Worm (Caenorhabditis elegans) whole organism, mixed stage, embryonic: Measurements from ENCODE around the gene lin-25.

ENCODE experiments used
- M03D4.4 ChIP-seq: sonication (generic microtip); optimal IDR thresholded peaks from 2 replicates; lab custom pipeline; 2017; ENCODE audit warnings: mild to moderate bottlenecking, missing genetic modification characterization, missing compliant biosample characterization
- bed-3 ChIP-seq: fragments of 200-800 bp; sonication (Bioruptor generic); optimal IDR thresholded peaks from 3 replicates; lab custom pipeline; 2018; ENCODE audit warnings: mild to moderate bottlenecking, missing genetic modification characterization, moderate library complexity, missing compliant biosample characterization
- blmp-1 ChIP-seq: fragments of 150-350 bp; optimal IDR thresholded peaks from 2 replicates; lab custom pipeline; 2014; ENCODE audit warnings: missing biosample characterization, missing genetic modification characterization
- ceh-39 ChIP-seq: fragments of 150-350 bp; optimal IDR thresholded peaks from 2 replicates; lab custom pipeline; 2014; ENCODE audit warnings: missing biosample characterization, missing genetic modification characterization
- ceh-43 ChIP-seq: fragments of 200-800 bp; sonication (Bioruptor generic); optimal IDR thresholded peaks from 2 replicates; lab custom pipeline; 2018; ENCODE audit warnings: mild to moderate bottlenecking, missing genetic modification characterization, moderate library complexity, missing compliant biosample characterization
- ces-1 ChIP-seq: fragments of 150-350 bp; optimal IDR thresholded peaks from 2 replicates; lab custom pipeline; 2014; ENCODE audit warnings: missing biosample characterization, missing genetic modification reagents, missing genetic modification characterization
- cnd-1 ChIP-seq: fragments of 200-800 bp; sonication (Bioruptor generic); optimal IDR thresholded peaks from 2 replicates; lab custom pipeline; 2018; ENCODE audit warnings: mild to moderate bottlenecking, missing genetic modification characterization, missing compliant biosample characterization
- drap-1 ChIP-seq: fragments of 200-800 bp; sonication (Bioruptor generic); optimal IDR thresholded peaks from 3 replicates; lab custom pipeline; 2018; ENCODE audit warnings: mild to moderate bottlenecking, missing genetic modification characterization, missing compliant biosample characterization
- elt-3 ChIP-seq: fragments of 150-350 bp; optimal IDR thresholded peaks from 2 replicates; lab custom pipeline; 2014; ENCODE audit warnings: missing biosample characterization, missing genetic modification characterization
- ham-2 ChIP-seq: fragments of 200-800 bp; sonication (Bioruptor generic); optimal IDR thresholded peaks from 2 replicates; lab custom pipeline; 2018; ENCODE audit warnings: mild to moderate bottlenecking, missing genetic modification characterization, missing compliant biosample characterization
- hlh-1 ChIP-seq: fragments of 150-350 bp; optimal IDR thresholded peaks from 2 replicates; lab custom pipeline; 2014; ENCODE audit warnings: missing biosample characterization, missing genetic modification reagents, missing genetic modification characterization
- lin-13 ChIP-seq: fragments of 150-350 bp; optimal IDR thresholded peaks from 2 replicates; lab custom pipeline; 2014; ENCODE audit warnings: missing biosample characterization, missing genetic modification characterization
- lin-32 ChIP-seq: fragments of 200-800 bp; sonication (Bioruptor generic); optimal IDR thresholded peaks from 2 replicates; lab custom pipeline; 2018; ENCODE audit warnings: mild to moderate bottlenecking, missing genetic modification characterization, missing compliant biosample characterization
- lsy-2 ChIP-seq: fragments of 150-350 bp; optimal IDR thresholded peaks from 2 replicates; lab custom pipeline; 2014; ENCODE audit warnings: missing biosample characterization, missing genetic modification characterization
- mab-5 ChIP-seq: fragments of 150-350 bp; optimal IDR thresholded peaks from 2 replicates; lab custom pipeline; 2014; ENCODE audit warnings: missing biosample characterization, missing genetic modification characterization
- mep-1 ChIP-seq: fragments of 150-350 bp; optimal IDR thresholded peaks from 2 replicates; lab custom pipeline; 2017; ENCODE audit warnings: missing biosample characterization, missing genetic modification reagents, missing genetic modification characterization, inconsistent platforms
- mls-2 ChIP-seq: sonication (generic microtip); optimal IDR thresholded peaks from 2 replicates; lab custom pipeline; 2016; ENCODE audit warnings: mild to moderate bottlenecking, missing genetic modification characterization, moderate library complexity, missing compliant biosample characterization
- nhr-12 ChIP-seq: fragments of 150-350 bp; optimal IDR thresholded peaks from 2 replicates; lab custom pipeline; 2014; ENCODE audit warnings: missing biosample characterization, missing genetic modification characterization
- nhr-2 ChIP-seq: fragments of 150-350 bp; optimal IDR thresholded peaks from 2 replicates; lab custom pipeline; 2014; ENCODE audit warnings: missing biosample characterization, missing genetic modification characterization
- nhr-237 ChIP-seq: fragments of 150-350 bp; optimal IDR thresholded peaks from 2 replicates; lab custom pipeline; 2014; ENCODE audit warnings: missing biosample characterization, missing genetic modification characterization
- nhr-28 ChIP-seq: fragments of 150-350 bp; optimal IDR thresholded peaks from 2 replicates; lab custom pipeline; 2014; ENCODE audit warnings: missing biosample characterization, missing genetic modification characterization
- nhr-76 ChIP-seq: sonication (generic microtip); optimal IDR thresholded peaks from 2 replicates; lab custom pipeline; 2017; ENCODE audit warnings: missing biosample characterization, missing genetic modification characterization
- pha-4 ChIP-seq: fragments of 150-350 bp; optimal IDR thresholded peaks from 2 replicates; lab custom pipeline; 2018; ENCODE audit warnings: missing biosample characterization, missing genetic modification reagents, missing genetic modification characterization
- sem-2 ChIP-seq: fragments of 200-800 bp; sonication (Bioruptor generic); optimal IDR thresholded peaks from 2 replicates; lab custom pipeline; 2018; ENCODE audit warnings: mild to moderate bottlenecking, missing genetic modification characterization, missing compliant biosample characterization
- sptf-1 ChIP-seq: sonication (generic microtip); optimal IDR thresholded peaks from 2 replicates; lab custom pipeline; 2017; ENCODE audit warnings: mild to moderate bottlenecking, missing genetic modification characterization, moderate library complexity, missing compliant biosample characterization
- tbx-8 ChIP-seq: fragments of 200-800 bp; sonication (Bioruptor generic); optimal IDR thresholded peaks from 2 replicates; lab custom pipeline; 2018; ENCODE audit warnings: mild to moderate bottlenecking, missing genetic modification characterization, moderate library complexity, missing compliant biosample characterization
- unc-120 ChIP-seq: sonication (generic microtip); optimal IDR thresholded peaks from 2 replicates; lab custom pipeline; 2017; ENCODE audit warnings: missing genetic modification characterization, missing compliant biosample characterization; ENCODE audit not compliant: poor library complexity, severe bottlenecking
- unc-39 ChIP-seq: fragments of 150-350 bp; optimal IDR thresholded peaks from 2 replicates; lab custom pipeline; 2014; ENCODE audit warnings: missing biosample characterization, missing genetic modification characterization
- unc-62 ChIP-seq: fragments of 150-350 bp; optimal IDR thresholded peaks from 2 replicates; lab custom pipeline; 2014; ENCODE audit warnings: missing biosample characterization, missing genetic modification reagents, missing genetic modification characterization
- zip-8 ChIP-seq: fragments of 150-350 bp; optimal IDR thresholded peaks from 2 replicates; lab custom pipeline; 2014; ENCODE audit warnings: missing biosample characterization, missing genetic modification characterization
- ztf-11 ChIP-seq: fragments of 150-350 bp; optimal IDR thresholded peaks from 2 replicates; lab custom pipeline; 2014; ENCODE audit warnings: missing biosample characterization, missing genetic modification characterization

The lin-25 gene

ce11 chrV:12649636-12650035 lies at the start of gene lin-25:
lin-25 (plus strand) TSS chrV:12649925.
- TF ChIP-seq ztf-11 (tag; lab: Kevin White, UChicago) (no peak), unc-62 (GFP tag; lab: Kevin White, UChicago) (no peak), hlh-1 (tag; lab: Kevin White, UChicago) (peak; percentile 11), lsy-2 (tag; lab: Kevin White, UChicago) (peak; percentile 1), tbx-8 (GFP tag; lab: Kevin White, UChicago) (no peak), M03D4.4 (no peak), unc-39 (tag; lab: Kevin White, UChicago) (no peak), nhr-12 (tag; lab: Kevin White, UChicago) (no peak), zip-8 (no peak), mls-2 (tag; lab: Kevin White, UChicago) (no peak), nhr-237 (tag; lab: Kevin White, UChicago) (no peak), unc-120 (tag; lab: Kevin White, UChicago) (no peak), sptf-1 (tag; lab: Kevin White, UChicago) (no peak), sem-2 (GFP tag; lab: Kevin White, UChicago) (no peak), bed-3 (GFP tag; lab: Kevin White, UChicago) (no peak), blmp-1 (tag; lab: Kevin White, UChicago) (no peak), lin-32 (GFP tag; lab: Kevin White, UChicago) (no peak), ceh-43 (GFP tag; lab: Kevin White, UChicago) (no peak), ham-2 (no peak), nhr-28 (tag; lab: Kevin White, UChicago) (no peak), elt-3 (tag; lab: Kevin White, UChicago) (no peak), mep-1 (tag; lab: Kevin White, UChicago) (peak; percentile 43), ces-1 (GFP tag; lab: Kevin White, UChicago) (peak; percentile 64), cnd-1 (no peak), nhr-76 (tag; lab: Kevin White, UChicago) (no peak), nhr-2 (tag; lab: Kevin White, UChicago) (no peak), lin-13 (tag; lab: Kevin White, UChicago) (no peak), pha-4 (peak; percentile 44), ceh-39 (tag; lab: Kevin White, UChicago) (no peak)

ce11 chrV:12601835-12602234 lies 47.9 kb upstream of the lin-25 start:
- TF ChIP-seq unc-39 (tag; lab: Kevin White, UChicago) (no peak), mls-2 (tag; lab: Kevin White, UChicago) (no peak), unc-62 (GFP tag; lab: Kevin White, UChicago) (no peak)

- TF ChIP-seq elt-3 (tag; lab: Kevin White, UChicago) (no peak), mls-2 (tag; lab: Kevin White, UChicago) (no peak), hlh-1 (tag; lab: Kevin White, UChicago) (no peak), nhr-28 (tag; lab: Kevin White, UChicago) (no peak), tbx-8 (GFP tag; lab: Kevin White, UChicago) (no peak), M03D4.4 (no peak)
These were observed 42.6 kb upstream of the lin-25 start, which contains the start of gene erg-28 for ce11 chrV:12607113-12607512. erg-28 (plus strand) TSS chrV:12607413.

ce11 chrV:12608857-12609256 lies 40.9 kb upstream of the lin-25 start, which contains the start of gene ZC116.5:
ZC116.5 (minus strand) TSS chrV:12608957.
- TF ChIP-seq hlh-1 (tag; lab: Kevin White, UChicago) = no peak
- TF ChIP-seq ceh-43 (GFP tag; lab: Kevin White, UChicago) = no peak

ce11 chrV:12609526-12609925 lies 40.2 kb upstream of the lin-25 start, which contains the start of gene ZC116.1:
ZC116.1 (plus strand) TSS chrV:12609826.
- no peak for TF ChIP-seq mab-5 (tag; lab: Kevin White, UChicago)
- TF ChIP-seq blmp-1 (tag; lab: Kevin White, UChicago) = no peak
- TF ChIP-seq ceh-43 (GFP tag; lab: Kevin White, UChicago) = no peak
- no peak for TF ChIP-seq ztf-11 (tag; lab: Kevin White, UChicago)
- no peak for TF ChIP-seq unc-39 (tag; lab: Kevin White, UChicago)
- no peak for TF ChIP-seq ceh-39 (tag; lab: Kevin White, UChicago)
- no peak for TF ChIP-seq drap-1 (GFP tag; lab: Kevin White, UChicago)
- no peak for TF ChIP-seq ham-2
- TF ChIP-seq M03D4.4 = no peak
- no peak for TF ChIP-seq hlh-1 (tag; lab: Kevin White, UChicago)
- TF ChIP-seq pha-4 = no peak
